Fruit fly (Drosophila melanogaster) whole organism: ENCODE measurements around the gene Pex12.

Experiments
- CG8478 ChIP-seq: fragments of >200 bp; optimal IDR thresholded peaks from 2 replicates; lab custom pipeline; 2018; ENCODE audit warnings: inconsistent platforms
- Dll ChIP-seq: fragments of >200 bp; optimal IDR thresholded peaks from 2 replicates; lab custom pipeline; 2017
- psq ChIP-seq: fragments of >200 bp; optimal IDR thresholded peaks from 2 replicates; lab custom pipeline; 2017
- usp ChIP-seq: fragments of >200 bp; optimal IDR thresholded peaks from 2 replicates; lab custom pipeline; 2017; ENCODE audit warnings: missing biosample characterization, missing genetic modification characterization, mixed read lengths

DNA sequence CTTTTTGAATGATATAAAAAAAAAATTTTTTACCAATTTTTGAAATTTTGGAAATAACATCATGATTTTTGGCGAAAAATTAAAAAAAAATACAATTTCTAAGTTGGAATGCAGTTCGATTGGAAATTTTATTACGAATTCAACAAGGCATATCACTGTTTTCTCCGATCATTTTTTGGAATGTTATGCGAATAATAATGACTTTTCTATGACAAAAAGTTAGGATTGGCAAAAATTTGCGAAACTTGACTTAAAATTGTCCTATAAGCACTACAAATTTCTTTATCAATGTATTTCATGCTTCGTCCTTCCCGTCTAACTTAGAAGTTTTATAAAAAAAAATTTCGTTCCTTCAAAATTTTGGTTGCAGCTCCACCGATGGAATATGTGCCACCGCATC, 31.8 kb upstream of the Pex12 start, which contains the start of gene CG3544:
- TF ChIP-seq psq (lab: Kevin White, UChicago) (no peak), CG8478 (lab: Kevin White, UChicago) (no peak), Dll (lab: Kevin White, UChicago) (no peak), usp (no peak)
